Fruit fly (Drosophila melanogaster): ENCODE measurements around the gene nab.

nab gene

dm6 chr3L:4122185-4122767, 38.5 kb downstream of the nab start, which contains the start of gene Chd64 (continued):
- TF ChIP-seq sens-2 (GFP tag; IDR thresholded peaks at IDR 0.05) (no peak), CG11696 (GFP tag; IDR thresholded peaks at IDR 0.05) (no peak), Nf-YA (GFP tag; IDR thresholded peaks at IDR 0.05) (no peak), Lim3 (GFP tag; IDR thresholded peaks at IDR 0.05) (no peak), CG13287 (GFP tag; IDR thresholded peaks at IDR 0.05; ENCODE audit: partially characterized antibody) (peak; percentile 80), aop (GFP tag; IDR thresholded peaks at IDR 0.05) (no peak), stwl (tag; optimal IDR thresholded peaks at IDR 0.05) (peak; percentile 74), CG6765 (GFP tag; optimal IDR thresholded peaks at IDR 0.05) (peak; percentile 54), Fer2 (tag; optimal IDR thresholded peaks at IDR 0.05) (no peak), tx (GFP tag; optimal IDR thresholded peaks at IDR 0.05) (no peak), Hr51 (GFP tag; optimal IDR thresholded peaks at IDR 0.05) (no peak), Atf6 (GFP tag; IDR thresholded peaks at IDR 0.05) (peak; percentile 71), emc (GFP tag; optimal IDR thresholded peaks at IDR 0.05) (no peak), trem (tag; optimal IDR thresholded peaks at IDR 0.05) (no peak), CG18011 (GFP tag; optimal IDR thresholded peaks at IDR 0.05) (no peak), twi (tag; optimal IDR thresholded peaks at IDR 0.05) (no peak), ham (GFP tag; IDR thresholded peaks at IDR 0.05) (no peak), Ada2b (GFP tag; IDR thresholded peaks at IDR 0.05) (peak; percentile 5; the same call in 1 of the 2 replicates), CG6272 (GFP tag; IDR thresholded peaks at IDR 0.05) (no peak), cas (GFP tag; IDR thresholded peaks at IDR 0.05) (no peak), CG1233 (GFP tag; optimal IDR thresholded peaks at IDR 0.05) (no peak), CG10543 (GFP tag; optimal IDR thresholded peaks at IDR 0.05) (peak; percentile 86), dmrt99B (tag; optimal IDR thresholded peaks at IDR 0.05) (no peak), CG2875 (GFP tag; optimal IDR thresholded peaks at IDR 0.05) (no peak), Dip3 (GFP tag; optimal IDR thresholded peaks at IDR 0.05) (no peak), seq (GFP tag; IDR thresholded peaks at IDR 0.05) (no peak; the same call in 1 of the 2 replicates), Doc2 (GFP tag; IDR thresholded peaks at IDR 0.05) (no peak), hkb (optimal IDR thresholded peaks at IDR 0.05) (no peak), hkb (GFP tag; IDR thresholded peaks at IDR 0.05) (peak; percentile 50; the same call in 1 of the 2 replicates), corto (GFP tag; optimal IDR thresholded peaks at IDR 0.05) (peak; percentile 74), CG6689 (GFP tag; IDR thresholded peaks at IDR 0.05) (no peak), dysf (GFP tag; IDR thresholded peaks at IDR 0.05) (peak; percentile 38; the same call in 1 of the 3 replicates), zen (tag; optimal IDR thresholded peaks at IDR 0.05) (no peak), CG18262 (tag; optimal IDR thresholded peaks at IDR 0.05) (no peak), bowl (GFP tag; IDR thresholded peaks at IDR 0.05) (no peak), her (GFP tag; optimal IDR thresholded peaks at IDR 0.05) (peak; percentile 12), CG7372 (GFP tag; IDR thresholded peaks at IDR 0.05) (no peak), nmo (GFP tag; optimal IDR thresholded peaks at IDR 0.05) (no peak), CG17328 (GFP tag; IDR thresholded peaks at IDR 0.05) (peak; percentile 31; the same call in 1 of the 2 replicates), Neu2 (GFP tag; optimal IDR thresholded peaks at IDR 0.05; ENCODE audit: borderline replicate concordance) (no peak), Side (GFP tag; optimal IDR thresholded peaks at IDR 0.05) (peak; percentile 41), CTCF (GFP tag; optimal IDR thresholded peaks at IDR 0.05) (no peak), fd3F (GFP tag; optimal IDR thresholded peaks at IDR 0.05) (peak; percentile 3), CG10654 (GFP tag; optimal IDR thresholded peaks at IDR 0.05) (no peak), Lhr (GFP tag; optimal IDR thresholded peaks at IDR 0.05) (peak; percentile 0), CG14050 (GFP tag; IDR thresholded peaks at IDR 0.05) (no peak; the same call in 2 of the 3 replicates), Dek (tag; optimal IDR thresholded peaks at IDR 0.05) (peak; percentile 30), luna (GFP tag; optimal IDR thresholded peaks at IDR 0.05) (no peak), Scr (GFP tag; IDR thresholded peaks at IDR 0.05; ENCODE audit: partially characterized antibody) (no peak), CG6654 (GFP tag; optimal IDR thresholded peaks at IDR 0.05) (no peak), schlank (tag; optimal IDR thresholded peaks at IDR 0.05) (no peak), ap (GFP tag; IDR thresholded peaks at IDR 0.05) (no peak)

Data from whole organism, embryonic.